Fruit fly (Drosophila melanogaster) Kc167 (cell line): Measurements from ENCODE around the gene CG3347.

Experiments
- Myc ChIP-seq: fragments of >200 bp; optimal IDR thresholded peaks from 2 replicates; lab custom pipeline; 2017; ENCODE audit warnings: missing external identifiers
- ttk ChIP-seq: sonication (Bioruptor generic); optimal IDR thresholded peaks from 2 replicates; lab custom pipeline; 2017; ENCODE audit warnings: missing external identifiers

DNA sequence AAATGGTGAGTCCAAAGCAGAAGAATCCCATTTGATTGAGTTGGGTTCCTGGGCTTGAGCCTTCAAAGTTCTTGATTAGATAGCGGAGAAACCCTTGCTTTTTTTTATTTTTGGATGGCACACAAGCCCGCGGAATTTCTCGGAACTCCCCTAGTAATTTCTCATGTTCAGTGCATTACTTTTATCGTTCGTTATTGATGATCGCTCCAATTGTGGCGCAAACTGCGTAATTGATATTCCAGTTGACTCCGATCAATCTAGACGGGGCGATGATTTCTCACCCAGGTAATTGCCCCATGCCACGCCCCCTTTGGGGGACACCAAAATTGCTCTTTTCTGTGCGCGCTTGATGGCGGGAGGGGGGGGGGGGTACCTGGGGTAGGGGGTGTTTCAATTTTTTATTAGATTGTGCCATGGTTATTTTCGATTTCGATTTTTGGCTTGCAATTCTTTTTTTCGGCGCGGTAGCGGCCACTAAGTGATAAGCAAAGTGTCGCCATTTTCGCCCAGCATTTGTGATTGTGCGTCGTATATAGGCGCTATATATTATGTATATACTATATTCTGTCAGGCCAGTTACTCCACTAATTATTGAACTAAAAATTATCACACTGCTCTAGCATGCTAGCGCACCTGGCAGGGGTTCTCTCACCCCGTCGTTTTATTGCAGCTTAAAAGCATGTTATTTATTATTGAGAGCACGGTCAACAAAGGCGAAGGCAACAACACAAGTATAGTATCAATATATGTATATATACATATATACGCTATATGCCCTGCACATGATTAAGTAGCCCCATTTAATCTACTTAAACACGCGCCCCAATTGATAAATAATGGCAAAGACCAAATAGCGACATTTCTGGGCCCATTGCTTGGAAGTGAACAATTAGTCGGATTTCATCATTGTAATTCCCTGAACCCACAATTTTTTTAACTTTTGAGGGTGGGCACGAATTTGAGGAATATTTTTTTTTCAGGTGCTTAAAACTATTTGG, 35.9 kb downstream of the CG3347 start:
- TF ChIP-seq ttk (no peak), Myc (no peak)
